Worm (Caenorhabditis elegans): Measurements from ENCODE around the gene C17F4.11.
"Not testable (repeated sequence)": the region's sequence is repeated elsewhere in the genome, so short reads cannot be mapped to it uniquely, and the experiment has no call there.

Gene C17F4.11

ce11 chrII:3213898-3214297, 23.4 kb upstream of the C17F4.11 start, which contains the start of gene ZC239.4 (continued):
- TF ChIP-seq ceh-31 (tag; optimal IDR thresholded peaks at IDR 0.05) (no peak), hlh-15 (tag; optimal IDR thresholded peaks at IDR 0.05) (no peak)

- TF ChIP-seq rnt-1, F13H6.1, ref-2 (tag; optimal IDR thresholded peaks at IDR 0.05): not testable (repeated sequence)
These were observed 21.5 kb upstream of the C17F4.11 start, which contains the start of gene ZC239.3 for ce11 chrII:3215762-3216161. Gene ZC239.3, plus strand, starts transcription at chrII:3216062.

- TF ChIP-seq nfya-1 (tag; optimal IDR thresholded peaks at IDR 0.05) (no peak), F13H6.1 (tag; optimal IDR thresholded peaks at IDR 0.05) (no peak), ets-4 (tag; optimal IDR thresholded peaks at IDR 0.05) (no peak), ahr-1 (tag; optimal IDR thresholded peaks at IDR 0.05) (no peak), T23F11.4 (GFP tag; optimal IDR thresholded peaks at IDR 0.05) (no peak), fax-1 (tag; optimal IDR thresholded peaks at IDR 0.05) (no peak), unc-42 (tag; optimal IDR thresholded peaks at IDR 0.05) (no peak), ceh-6 (GFP tag; optimal IDR thresholded peaks at IDR 0.05) (no peak), sdc-2 (tag; optimal IDR thresholded peaks at IDR 0.05) (no peak), syd-9 (tag; optimal IDR thresholded peaks at IDR 0.05) (no peak)
These were observed 16.5 kb upstream of the C17F4.11 start, which contains the start of gene ZC239.22 for ce11 chrII:3220723-3221122. Gene ZC239.22, minus strand, starts transcription at chrII:3220823.

- TF ChIP-seq nhr-232 (tag; optimal IDR thresholded peaks at IDR 0.05) (no peak), syd-9 (tag; optimal IDR thresholded peaks at IDR 0.05) (no peak), unc-86 (tag; optimal IDR thresholded peaks at IDR 0.05) (no peak), hlh-15 (tag; optimal IDR thresholded peaks at IDR 0.05) (no peak)
These were observed 15.5 kb upstream of the C17F4.11 start, which contains the start of gene ZC239.14 for ce11 chrII:3221730-3222129. Gene ZC239.14, minus strand, starts transcription at chrII:3222034.

- no peak for TF ChIP-seq tbx-7 (tag; optimal IDR thresholded peaks at IDR 0.05)
- no peak for TF ChIP-seq ceh-48 (tag; optimal IDR thresholded peaks at IDR 0.05)
- TF ChIP-seq hlh-6 (tag; optimal IDR thresholded peaks at IDR 0.05) = no peak
- TF ChIP-seq pax-1 (tag; optimal IDR thresholded peaks at IDR 0.05) = no peak
- no peak for TF ChIP-seq ama-1 (optimal IDR thresholded peaks at IDR 0.05)
These were observed 14.6 kb upstream of the C17F4.11 start, which contains the start of gene ZC239.13 for ce11 chrII:3222686-3223085. Gene ZC239.13, minus strand, starts transcription at chrII:3222839.

- TF ChIP-seq dve-1 (tag; optimal IDR thresholded peaks at IDR 0.05) = no peak
- TF ChIP-seq lim-6 (tag; optimal IDR thresholded peaks at IDR 0.05) = no peak
- no peak for TF ChIP-seq elt-4 (tag; optimal IDR thresholded peaks at IDR 0.05)
- TF ChIP-seq K09A11.1 (tag; optimal IDR thresholded peaks at IDR 0.05; ENCODE audit: insufficient read depth) = no peak
- no peak for TF ChIP-seq ceh-34 (tag; optimal IDR thresholded peaks at IDR 0.05)
- no peak for TF ChIP-seq unc-42 (tag; optimal IDR thresholded peaks at IDR 0.05)
- TF ChIP-seq dmd-4 (tag; optimal IDR thresholded peaks at IDR 0.05; ENCODE audit: borderline replicate concordance) = no peak
- TF ChIP-seq unc-86 (tag; optimal IDR thresholded peaks at IDR 0.05) = no peak
- no peak for TF ChIP-seq ets-4 (tag; optimal IDR thresholded peaks at IDR 0.05)
- no peak for TF ChIP-seq nhr-232 (tag; optimal IDR thresholded peaks at IDR 0.05)
- no peak for TF ChIP-seq hlh-8 (tag; optimal IDR thresholded peaks at IDR 0.05)
- TF ChIP-seq ama-1 (optimal IDR thresholded peaks at IDR 0.05) = no peak
- TF ChIP-seq ceh-18 (tag; optimal IDR thresholded peaks at IDR 0.05) = no peak
- TF ChIP-seq lin-11 (tag; optimal IDR thresholded peaks at IDR 0.05) = no peak
- no peak for TF ChIP-seq tbx-2 (tag; optimal IDR thresholded peaks at IDR 0.05)
- TF ChIP-seq T23F11.4 (GFP tag; optimal IDR thresholded peaks at IDR 0.05) = no peak
- TF ChIP-seq C38D4.7 (GFP tag; optimal IDR thresholded peaks at IDR 0.05) = no peak
- TF ChIP-seq zip-5 (tag; optimal IDR thresholded peaks at IDR 0.05) = no peak
- no peak for TF ChIP-seq pha-4 (tag; optimal IDR thresholded peaks at IDR 0.05)
- TF ChIP-seq sdc-2 (tag; optimal IDR thresholded peaks at IDR 0.05) = no peak
These were observed 12.6 kb upstream of the C17F4.11 start, which contains the start of gene ZC239.15 for ce11 chrII:3224631-3225030. Gene ZC239.15, minus strand, starts transcription at chrII:3224731.

Data from whole organism, late embryonic.